Fruit fly (Drosophila melanogaster): ENCODE measurements around the gene CG17264.

- TF ChIP-seq CG14655 (GFP tag; optimal IDR thresholded peaks at IDR 0.05) (no peak), CG17806 (tag; optimal IDR thresholded peaks at IDR 0.05) (no peak), Pif1A (GFP tag; optimal IDR thresholded peaks at IDR 0.05) (no peak), CG10348 (GFP tag; IDR thresholded peaks at IDR 0.05) (no peak), CG15710 (tag; optimal IDR thresholded peaks at IDR 0.05) (no peak), EcR (GFP tag; optimal IDR thresholded peaks at IDR 0.05) (peak; percentile 0), CG8159 (tag; optimal IDR thresholded peaks at IDR 0.05) (no peak), CG8301 (tag; optimal IDR thresholded peaks at IDR 0.05) (no peak), CG12605 (GFP tag; IDR thresholded peaks at IDR 0.05) (no peak), rn (GFP tag; IDR thresholded peaks at IDR 0.05) (no peak), D1 (tag; optimal IDR thresholded peaks at IDR 0.05) (no peak), CG34367 (tag; optimal IDR thresholded peaks at IDR 0.05) (no peak), Snoo (tag; optimal IDR thresholded peaks at IDR 0.05) (no peak)
Measured at dm6 chr2L:3057951-3058771, 39.9 kb downstream of the CG17264 start.
